Worm (Caenorhabditis elegans): ENCODE data around the gene Y57A10A.8.

ce11 chrII:12185710-12186109, 21.1 kb downstream of the Y57A10A.8 start, which contains the start of gene Y57A10A.14:
- no peak for TF ChIP-seq tab-1 (GFP tag; IDR thresholded peaks at IDR 0.05)
- TF ChIP-seq ztf-23 (GFP tag; IDR thresholded peaks at IDR 0.05) = no peak
- no peak for TF ChIP-seq med-1 (GFP tag; optimal IDR thresholded peaks at IDR 0.05; ENCODE audit: insufficient read depth)
- no peak for TF ChIP-seq ref-1 (GFP tag; conservative IDR thresholded peaks at IDR 0.05)
- TF ChIP-seq T22C8.4 (GFP tag; IDR thresholded peaks at IDR 0.05) = no peak
- TF ChIP-seq klf-2 (GFP tag; conservative IDR thresholded peaks at IDR 0.05) = no peak
- no peak for TF ChIP-seq flt-1 (GFP tag; IDR thresholded peaks at IDR 0.05)
